Worm (Caenorhabditis elegans) whole organism, late embryonic: Measurements from ENCODE around the gene R03G5.6.

Source experiments
- C08G9.2 ChIP-seq: sonication (generic microtip); optimal IDR thresholded peaks from 2 replicates; lab custom pipeline; 2016; ENCODE audit warnings: mild to moderate bottlenecking, missing genetic modification characterization, moderate library complexity, missing compliant biosample characterization
- C38D4.7 ChIP-seq: fragments of 200-800 bp; sonication (Bioruptor generic); optimal IDR thresholded peaks from 2 replicates; lab custom pipeline; 2018; ENCODE audit warnings: mild to moderate bottlenecking, missing genetic modification characterization, moderate library complexity, missing compliant biosample characterization
- F13H6.1 ChIP-seq: sonication (generic microtip); optimal IDR thresholded peaks from 2 replicates; lab custom pipeline; 2016; ENCODE audit warnings: missing genetic modification characterization, missing compliant biosample characterization
- K02D7.2 ChIP-seq: sonication (generic microtip); optimal IDR thresholded peaks from 2 replicates; lab custom pipeline; 2017; ENCODE audit warnings: mild to moderate bottlenecking, missing genetic modification characterization, missing compliant biosample characterization
- T23F11.4 ChIP-seq: fragments of 200-800 bp; sonication (Bioruptor generic); optimal IDR thresholded peaks from 2 replicates; lab custom pipeline; 2018; ENCODE audit warnings: mild to moderate bottlenecking, missing genetic modification characterization, missing compliant biosample characterization
- Y22D7AL.16 ChIP-seq: sonication (generic microtip); optimal IDR thresholded peaks from 2 replicates; lab custom pipeline; 2016; ENCODE audit warnings: missing genetic modification characterization, missing compliant biosample characterization
- ahr-1 ChIP-seq: sonication (generic microtip); optimal IDR thresholded peaks from 2 replicates; lab custom pipeline; 2016; ENCODE audit warnings: missing genetic modification characterization, missing compliant biosample characterization
- ama-1 ChIP-seq: fragments of 150-350 bp; optimal IDR thresholded peaks from 2 replicates; lab custom pipeline; 2014
- ceh-14 ChIP-seq: sonication (generic microtip); optimal IDR thresholded peaks from 2 replicates; lab custom pipeline; 2016; ENCODE audit warnings: missing genotype, missing genetic modification characterization, missing compliant biosample characterization
- ceh-19 ChIP-seq: fragments of 200-800 bp; sonication (Bioruptor generic); optimal IDR thresholded peaks from 2 replicates; lab custom pipeline; 2018; ENCODE audit warnings: mild to moderate bottlenecking, missing genetic modification characterization, missing compliant biosample characterization
- ceh-2 ChIP-seq: sonication (generic microtip); optimal IDR thresholded peaks from 2 replicates; lab custom pipeline; 2016; ENCODE audit warnings: missing genotype, missing genetic modification characterization, missing compliant biosample characterization
- ceh-22 ChIP-seq: sonication (generic microtip); optimal IDR thresholded peaks from 2 replicates; lab custom pipeline; 2017; ENCODE audit warnings: missing biosample characterization, missing genetic modification characterization
- ceh-48 ChIP-seq: sonication (generic microtip); optimal IDR thresholded peaks from 2 replicates; lab custom pipeline; 2016; ENCODE audit warnings: missing genetic modification characterization, inconsistent platforms, missing compliant biosample characterization
- ceh-6 ChIP-seq: fragments of 200-800 bp; sonication (Bioruptor generic); optimal IDR thresholded peaks from 2 replicates; lab custom pipeline; 2018; ENCODE audit warnings: mild to moderate bottlenecking, missing genetic modification characterization, missing compliant biosample characterization
- che-1 ChIP-seq: sonication (generic microtip); optimal IDR thresholded peaks from 2 replicates; lab custom pipeline; 2016; ENCODE audit warnings: mild to moderate bottlenecking, missing genetic modification characterization, missing compliant biosample characterization
- dve-1 ChIP-seq: sonication (generic microtip); optimal IDR thresholded peaks from 2 replicates; lab custom pipeline; 2017; ENCODE audit warnings: antibody characterized with exemption, mild to moderate bottlenecking, missing genetic modification characterization, missing compliant biosample characterization
- elt-2 ChIP-seq: sonication (generic microtip); optimal IDR thresholded peaks from 2 replicates; lab custom pipeline; 2016; ENCODE audit warnings: missing genetic modification reagents, missing genetic modification characterization, missing compliant biosample characterization
- elt-4 ChIP-seq: sonication (generic microtip); optimal IDR thresholded peaks from 2 replicates; lab custom pipeline; 2016; ENCODE audit warnings: missing genetic modification characterization, missing compliant biosample characterization
- eyg-1 ChIP-seq: sonication (generic microtip); optimal IDR thresholded peaks from 2 replicates; lab custom pipeline; 2016; ENCODE audit warnings: missing genotype, missing genetic modification characterization, missing compliant biosample characterization
- gmeb-2 ChIP-seq: sonication (generic microtip); optimal IDR thresholded peaks from 2 replicates; lab custom pipeline; 2016; ENCODE audit warnings: missing genetic modification characterization, inconsistent platforms, missing compliant biosample characterization
- hlh-30 ChIP-seq: sonication (generic microtip); optimal IDR thresholded peaks from 2 replicates; lab custom pipeline; 2017; ENCODE audit warnings: antibody characterized with exemption, missing genetic modification characterization, missing compliant biosample characterization; ENCODE audit not compliant: insufficient read depth
- hlh-8 ChIP-seq: sonication (generic microtip); optimal IDR thresholded peaks from 2 replicates; lab custom pipeline; 2016; ENCODE audit warnings: missing genotype, missing genetic modification characterization, missing compliant biosample characterization
- lin-11 ChIP-seq: fragments of 200-800 bp; sonication (Bioruptor generic); optimal IDR thresholded peaks from 2 replicates; lab custom pipeline; 2018; ENCODE audit warnings: mild to moderate bottlenecking, missing genetic modification characterization, missing compliant biosample characterization
- madf-2 ChIP-seq: sonication (generic microtip); optimal IDR thresholded peaks from 2 replicates; lab custom pipeline; 2017; ENCODE audit warnings: missing genetic modification characterization, missing compliant biosample characterization
- nfya-1 ChIP-seq: sonication (generic microtip); optimal IDR thresholded peaks from 2 replicates; lab custom pipeline; 2017; ENCODE audit warnings: missing genetic modification characterization, mild to moderate bottlenecking, missing compliant biosample characterization, antibody characterized with exemption, moderate library complexity
- nhr-11 ChIP-seq: fragments of 150-350 bp; optimal IDR thresholded peaks from 2 replicates; lab custom pipeline; 2014; ENCODE audit warnings: missing biosample characterization, missing genetic modification characterization
- nhr-232 ChIP-seq: sonication (generic microtip); optimal IDR thresholded peaks from 2 replicates; lab custom pipeline; 2016; ENCODE audit warnings: missing genetic modification characterization, missing compliant biosample characterization
- odd-2 ChIP-seq: sonication (generic microtip); optimal IDR thresholded peaks from 2 replicates; lab custom pipeline; 2017; ENCODE audit warnings: antibody characterized with exemption, mild to moderate bottlenecking, missing genetic modification characterization, missing compliant biosample characterization
- pag-3 ChIP-seq: sonication (generic microtip); optimal IDR thresholded peaks from 2 replicates; lab custom pipeline; 2016; ENCODE audit warnings: missing compliant biosample characterization, missing genetic modification characterization, borderline replicate concordance
- pha-2 ChIP-seq: sonication (generic microtip); optimal IDR thresholded peaks from 2 replicates; lab custom pipeline; 2017; ENCODE audit warnings: mild to moderate bottlenecking, missing genetic modification characterization, missing compliant biosample characterization
- pha-4 ChIP-seq: fragments of 150-350 bp; optimal IDR thresholded peaks from 2 replicates; lab custom pipeline; 2018; ENCODE audit warnings: missing biosample characterization, missing genetic modification reagents, missing genetic modification characterization
- ref-2 ChIP-seq: sonication (generic microtip); optimal IDR thresholded peaks from 2 replicates; lab custom pipeline; 2016; ENCODE audit warnings: missing genetic modification characterization, missing compliant biosample characterization
- sdc-2 ChIP-seq: sonication (generic microtip); optimal IDR thresholded peaks from 2 replicates; lab custom pipeline; 2016; ENCODE audit warnings: missing genotype, missing genetic modification characterization, missing compliant biosample characterization
- sox-4 ChIP-seq: sonication (generic microtip); optimal IDR thresholded peaks from 2 replicates; lab custom pipeline; 2017; ENCODE audit warnings: mild to moderate bottlenecking, missing genetic modification characterization, inconsistent platforms, missing compliant biosample characterization
- ttx-3 ChIP-seq: sonication (generic microtip); optimal IDR thresholded peaks from 2 replicates; lab custom pipeline; 2016; ENCODE audit warnings: missing genetic modification reagents, missing genetic modification characterization, missing compliant biosample characterization
- unc-86 ChIP-seq: sonication (generic microtip); optimal IDR thresholded peaks from 2 replicates; lab custom pipeline; 2016; ENCODE audit warnings: missing genetic modification characterization, missing compliant biosample characterization
- zip-5 ChIP-seq: sonication (generic microtip); optimal IDR thresholded peaks from 2 replicates; lab custom pipeline; 2016; ENCODE audit warnings: missing genetic modification characterization, missing compliant biosample characterization
- ztf-16 ChIP-seq: sonication (generic microtip); optimal IDR thresholded peaks from 2 replicates; lab custom pipeline; 2017; ENCODE audit warnings: missing genetic modification characterization, missing compliant biosample characterization

R03G5.6 gene

ce11 chrX:7794306-7794743 is 22.4 kb downstream of the R03G5.6 start:
- peak; percentile 32 for TF ChIP-seq ref-2 (tag; lab: Kevin White, UChicago)
- TF ChIP-seq elt-2: no peak
- TF ChIP-seq ceh-2 (tag; lab: Kevin White, UChicago): peak; percentile 15
- TF ChIP-seq che-1 (tag; lab: Kevin White, UChicago): peak; percentile 38
- peak; percentile 7 for TF ChIP-seq ztf-16
- TF ChIP-seq sox-4 (tag; lab: Kevin White, UChicago): no peak
- no peak for TF ChIP-seq ceh-14
- peak; percentile 6 for TF ChIP-seq zip-5
- no peak for TF ChIP-seq F13H6.1
- peak; percentile 23 for TF ChIP-seq Y22D7AL.16 (tag; lab: Kevin White, UChicago)
- peak; percentile 59 for TF ChIP-seq ceh-6 (GFP tag; lab: Kevin White, UChicago)
- peak; percentile 45 for TF ChIP-seq K02D7.2 (tag; lab: Kevin White, UChicago)
- TF ChIP-seq ceh-19 (GFP tag; lab: Kevin White, UChicago): peak; percentile 16
- no peak for TF ChIP-seq ttx-3
- peak; percentile 30 for TF ChIP-seq C38D4.7
- TF ChIP-seq eyg-1 (tag; lab: Kevin White, UChicago): no peak
- peak; percentile 39 for TF ChIP-seq lin-11
- TF ChIP-seq nhr-232 (tag; lab: Kevin White, UChicago): peak; percentile 12

ce11 chrX:7793377-7794041 is 23.2 kb downstream of the R03G5.6 start, which contains the start of gene ZK154.6:
Gene ZK154.6 (minus strand): TSS chrX:7793563.
- TF ChIP-seq elt-4 (tag; lab: Kevin White, UChicago) (no peak), ceh-48 (tag; lab: Kevin White, UChicago) (peak; percentile 57), nhr-11 (tag; lab: Kevin White, UChicago) (no peak), ceh-19 (GFP tag; lab: Kevin White, UChicago) (no peak), hlh-8 (tag; lab: Kevin White, UChicago) (no peak), ttx-3 (no peak), madf-2 (tag; lab: Kevin White, UChicago) (no peak), unc-86 (tag; lab: Kevin White, UChicago) (no peak), nfya-1 (peak; percentile 16), hlh-30 (peak; percentile 73), odd-2 (tag; lab: Kevin White, UChicago) (no peak), sdc-2 (tag; lab: Kevin White, UChicago) (no peak), ceh-22 (tag; lab: Kevin White, UChicago) (no peak), ahr-1 (tag; lab: Kevin White, UChicago) (no peak), eyg-1 (tag; lab: Kevin White, UChicago) (no peak)

ce11 chrX:7791802-7792201 is 24.9 kb downstream of the R03G5.6 start:
- no peak for TF ChIP-seq odd-2 (tag; lab: Kevin White, UChicago)
- no peak for TF ChIP-seq gmeb-2 (tag; lab: Kevin White, UChicago)
- TF ChIP-seq hlh-30: no peak
- TF ChIP-seq pha-2 (tag; lab: Kevin White, UChicago): no peak
- TF ChIP-seq ceh-2 (tag; lab: Kevin White, UChicago): no peak
- no peak for TF ChIP-seq ama-1
- TF ChIP-seq T23F11.4 (GFP tag; lab: Kevin White, UChicago): no peak
- no peak for TF ChIP-seq dve-1 (tag; lab: Kevin White, UChicago)
- no peak for TF ChIP-seq C08G9.2 (tag; lab: Kevin White, UChicago)
- no peak for TF ChIP-seq F13H6.1
- TF ChIP-seq pha-4 (tag; lab: Kevin White, UChicago): no peak
- TF ChIP-seq ztf-16: no peak
- no peak for TF ChIP-seq pag-3
